Fruit fly (Drosophila melanogaster) whole organism, embryonic: Measurements from ENCODE around the gene THADA.
A peak's percentile ranks its signal among the peaks of the same experiment; 100 is the strongest.

Source experiments
- Ada2b ChIP-seq: fragments of 200-800 bp; sonication (Bioruptor generic); IDR thresholded peaks from 2 replicates; pipeline ENCODE4 v1.3.6; 2022; ENCODE audit warnings: missing biosample characterization, missing genetic modification characterization
- CG10321 ChIP-seq: fragments of 200-800 bp; sonication (Bioruptor generic); IDR thresholded peaks from 2 replicates; pipeline ENCODE4 v1.3.6; 2022; ENCODE audit warnings: missing biosample characterization, missing genetic modification characterization
- CG10431 ChIP-seq: fragments of 200-800 bp; sonication (Bioruptor generic); optimal IDR thresholded peaks from 3 replicates; lab custom pipeline; 2018; ENCODE audit warnings: missing biosample characterization, mild to moderate bottlenecking, missing genetic modification characterization
- CG11398 ChIP-seq: fragments of 200-800 bp; sonication (Bioruptor generic); optimal IDR thresholded peaks from 2 replicates; lab custom pipeline; 2016; ENCODE audit warnings: missing biosample characterization, missing genetic modification characterization
- CG11504 ChIP-seq: fragments of 200-800 bp; sonication (Bioruptor generic); optimal IDR thresholded peaks from 3 replicates; lab custom pipeline; 2019; ENCODE audit warnings: missing biosample characterization, mild to moderate bottlenecking, missing genetic modification characterization, moderate library complexity
- CG14014 ChIP-seq: fragments of 200-800 bp; sonication (Bioruptor generic); IDR thresholded peaks from 2 replicates; pipeline ENCODE4 v1.3.6; 2022; ENCODE audit warnings: missing biosample characterization, missing genetic modification characterization
- CG14860 ChIP-seq: fragments of 200-800 bp; sonication (Bioruptor generic); IDR thresholded peaks from 3 replicates; pipeline ENCODE4 v1.3.6; 2022; ENCODE audit warnings: missing biosample characterization, missing genetic modification characterization; ENCODE audit not compliant: partially characterized antibody
- CG16779 ChIP-seq: fragments of 200-800 bp; sonication (Bioruptor generic); IDR thresholded peaks from 2 replicates; pipeline ENCODE4 v1.3.6; 2022; ENCODE audit warnings: missing biosample characterization, missing genetic modification characterization
- CG17361 ChIP-seq: fragments of 200-800 bp; sonication (Bioruptor generic); IDR thresholded peaks from 3 replicates; pipeline ENCODE4 v1.3.6; 2022; ENCODE audit warnings: missing biosample characterization, missing genetic modification characterization
- CG17912 ChIP-seq: fragments of 200-800 bp; sonication (Bioruptor generic); optimal IDR thresholded peaks from 2 replicates; lab custom pipeline; 2018; ENCODE audit warnings: missing biosample characterization, mild to moderate bottlenecking, missing genetic modification characterization
- CG31224 ChIP-seq: fragments of 200-800 bp; sonication (Bioruptor generic); IDR thresholded peaks from 2 replicates; pipeline ENCODE4 v1.3.6; 2022; ENCODE audit warnings: missing biosample characterization, missing genetic modification characterization
- CG33557 ChIP-seq: fragments of 200-800 bp; sonication (Bioruptor generic); optimal IDR thresholded peaks from 2 replicates; lab custom pipeline; 2019; ENCODE audit warnings: missing biosample characterization, mild to moderate bottlenecking, missing genetic modification characterization, moderate library complexity
- CG34376 ChIP-seq: fragments of 200-800 bp; sonication (Bioruptor generic); optimal IDR thresholded peaks from 2 replicates; lab custom pipeline; 2018; ENCODE audit warnings: missing biosample characterization, mild to moderate bottlenecking, missing genetic modification characterization
- CG4820 ChIP-seq: fragments of 200-800 bp; sonication (Bioruptor generic); optimal IDR thresholded peaks from 3 replicates; lab custom pipeline; 2016; ENCODE audit warnings: missing biosample characterization, missing genetic modification characterization
- CG6813 ChIP-seq: fragments of 200-800 bp; sonication (Bioruptor generic); optimal IDR thresholded peaks from 2 replicates; lab custom pipeline; 2017; ENCODE audit warnings: missing biosample characterization, missing genetic modification characterization, mild to moderate bottlenecking, moderate library complexity, missing genetic modification reagents
- CG8281 ChIP-seq: fragments of 200-800 bp; sonication (Bioruptor generic); optimal IDR thresholded peaks from 2 replicates; lab custom pipeline; 2018; ENCODE audit warnings: missing biosample characterization, mild to moderate bottlenecking, missing genetic modification characterization, moderate library complexity
- CG9437 ChIP-seq: fragments of 200-800 bp; sonication (Bioruptor generic); optimal IDR thresholded peaks from 2 replicates; lab custom pipeline; 2018; ENCODE audit warnings: missing biosample characterization, mild to moderate bottlenecking, missing genetic modification characterization
- CG9932 ChIP-seq: fragments of 200-800 bp; sonication (Bioruptor generic); IDR thresholded peaks from 2 replicates; pipeline ENCODE4 v1.3.6; 2022; ENCODE audit warnings: missing biosample characterization, missing genetic modification characterization
- Dip2 ChIP-seq: fragments of 200-800 bp; sonication (Bioruptor generic); IDR thresholded peaks from 2 replicates; pipeline ENCODE4 v1.3.6; 2022; ENCODE audit warnings: missing biosample characterization, missing genetic modification characterization
- Doc3 ChIP-seq: fragments of 200-800 bp; sonication (Bioruptor generic); IDR thresholded peaks from 3 replicates; pipeline ENCODE4 v1.3.6; 2022; ENCODE audit warnings: missing biosample characterization, missing genetic modification characterization; ENCODE audit not compliant: partially characterized antibody
- E2f2 ChIP-seq: fragments of 200-800 bp; sonication (Bioruptor generic); IDR thresholded peaks from 2 replicates; pipeline ENCODE4 v1.3.6; 2022; ENCODE audit warnings: missing biosample characterization, missing genetic modification characterization
- GATAe ChIP-seq: fragments of 200-800 bp; sonication (Bioruptor generic); conservative IDR thresholded peaks from 2 replicates; pipeline ENCODE4 v1.3.6; 2022; ENCODE audit warnings: missing biosample characterization, missing genetic modification characterization
- HLH54F ChIP-seq: fragments of 200-800 bp; sonication (Bioruptor generic); optimal IDR thresholded peaks from 3 replicates; lab custom pipeline; 2016; ENCODE audit warnings: missing biosample characterization, missing genetic modification characterization
- Hr78 ChIP-seq, 2 experiments: fragments of 200-800 bp in 1 of 2; fragments of >200 bp in 1 of 2; sonication (Bioruptor generic) in 1 of 2; optimal IDR thresholded peaks; 2 replicates each; lab custom pipeline; 2017 to 2019; ENCODE audit warnings: missing biosample characterization in 2 of 2, missing genetic modification characterization in 2 of 2, mild to moderate bottlenecking in 1 of 2, moderate library complexity in 1 of 2
- Mrtf ChIP-seq: fragments of 200-800 bp; sonication (Bioruptor generic); IDR thresholded peaks from 3 replicates; pipeline ENCODE4 v1.3.6; 2022; ENCODE audit warnings: missing biosample characterization, missing genetic modification characterization
- Nf-YB ChIP-seq: fragments of 200-800 bp; sonication (Bioruptor generic); optimal IDR thresholded peaks from 3 replicates; lab custom pipeline; 2019; ENCODE audit warnings: missing biosample characterization, mild to moderate bottlenecking, missing genetic modification characterization, moderate library complexity
- Optix ChIP-seq: fragments of 200-800 bp; sonication (Bioruptor generic); IDR thresholded peaks from 3 replicates; pipeline ENCODE4 v1.3.6; 2022; ENCODE audit warnings: missing biosample characterization, missing genetic modification characterization
- Poxn ChIP-seq: fragments of 200-800 bp; sonication (Bioruptor generic); IDR thresholded peaks from 2 replicates; pipeline ENCODE4 v1.3.6; 2022; ENCODE audit warnings: missing biosample characterization, missing genetic modification characterization
- Side ChIP-seq: fragments of 200-800 bp; sonication (Bioruptor generic); optimal IDR thresholded peaks from 2 replicates; lab custom pipeline; 2016; ENCODE audit warnings: missing biosample characterization, missing genetic modification characterization
- Xrp1 ChIP-seq: fragments of 200-800 bp; sonication (Bioruptor generic); IDR thresholded peaks from 2 replicates; pipeline ENCODE4 v1.3.6; 2022; ENCODE audit warnings: missing biosample characterization, missing genetic modification characterization
- abd-A ChIP-seq: fragments of 200-800 bp; sonication (Bioruptor generic); optimal IDR thresholded peaks from 3 replicates; lab custom pipeline; 2019; ENCODE audit warnings: missing biosample characterization, mild to moderate bottlenecking, missing genetic modification characterization, moderate library complexity
- ara ChIP-seq: fragments of 200-800 bp; sonication (Bioruptor generic); IDR thresholded peaks from 2 replicates; pipeline ENCODE4 v1.3.6; 2022; ENCODE audit warnings: missing biosample characterization, missing genetic modification characterization
- br ChIP-seq: fragments of >200 bp; optimal IDR thresholded peaks from 2 replicates; lab custom pipeline; 2017
- cas ChIP-seq: fragments of 200-800 bp; sonication (Bioruptor generic); IDR thresholded peaks from 2 replicates; pipeline ENCODE4 v1.3.6; 2022; ENCODE audit warnings: missing biosample characterization, missing genetic modification characterization
- caup ChIP-seq: fragments of 200-800 bp; sonication (Bioruptor generic); optimal IDR thresholded peaks from 3 replicates; lab custom pipeline; 2017; ENCODE audit warnings: missing biosample characterization, mild to moderate bottlenecking, missing genetic modification characterization, moderate library complexity; ENCODE audit not compliant: severe bottlenecking
- dimm ChIP-seq: fragments of 200-800 bp; sonication (Bioruptor generic); IDR thresholded peaks from 2 replicates; pipeline ENCODE4 v1.3.6; 2022; ENCODE audit warnings: missing biosample characterization, missing genetic modification characterization
- esg ChIP-seq: fragments of 200-800 bp; sonication (Bioruptor generic); conservative IDR thresholded peaks from 2 replicates; pipeline ENCODE4 v1.3.6; 2022; ENCODE audit warnings: missing biosample characterization, missing genetic modification characterization
- ftz-f1 ChIP-seq: fragments of 200-800 bp; sonication (Bioruptor generic); optimal IDR thresholded peaks from 2 replicates; lab custom pipeline; 2016; ENCODE audit warnings: missing biosample characterization, missing genetic modification characterization
- gcm ChIP-seq: fragments of 200-800 bp; sonication (Bioruptor generic); optimal IDR thresholded peaks from 2 replicates; lab custom pipeline; 2019; ENCODE audit warnings: missing biosample characterization, mild to moderate bottlenecking, missing genetic modification characterization, moderate library complexity
- gfzf ChIP-seq: fragments of 200-800 bp; sonication (Bioruptor generic); optimal IDR thresholded peaks from 2 replicates; lab custom pipeline; 2016; ENCODE audit warnings: missing biosample characterization, mild to moderate bottlenecking, missing genetic modification characterization, moderate library complexity
- h ChIP-seq: fragments of >200 bp; optimal IDR thresholded peaks from 2 replicates; lab custom pipeline; 2017
- her ChIP-seq: fragments of 200-800 bp; sonication (Bioruptor generic); optimal IDR thresholded peaks from 2 replicates; lab custom pipeline; 2016; ENCODE audit warnings: missing biosample characterization, missing genetic modification characterization
- hkb ChIP-seq, 2 experiments: fragments of 200-800 bp in 1 of 2; fragments of >200 bp in 1 of 2; sonication (Bioruptor generic) in 1 of 2; IDR thresholded peaks in 1 of 2; optimal IDR thresholded peaks in 1 of 2; 2 replicates each; pipeline versions ENCODE4 v1.3.6 to Lab custom; 2017 to 2022; ENCODE audit warnings: missing biosample characterization in 1 of 2, missing genetic modification characterization in 1 of 2
- mld ChIP-seq: fragments of 200-800 bp; sonication (Bioruptor generic); IDR thresholded peaks from 3 replicates; pipeline ENCODE4 v1.3.6; 2022; ENCODE audit warnings: missing biosample characterization, missing genetic modification characterization; ENCODE audit not compliant: partially characterized antibody
- ro ChIP-seq: fragments of 200-800 bp; sonication (Bioruptor generic); IDR thresholded peaks from 2 replicates; pipeline ENCODE4 v1.3.6; 2022; ENCODE audit warnings: missing biosample characterization, missing genetic modification characterization
- sna ChIP-seq: fragments of 200-800 bp; sonication (Bioruptor generic); IDR thresholded peaks from 2 replicates; pipeline ENCODE4 v1.3.6; 2022; ENCODE audit warnings: missing biosample characterization, missing genetic modification characterization; ENCODE audit not compliant: partially characterized antibody
- sug ChIP-seq: fragments of 200-800 bp; optimal IDR thresholded peaks from 2 replicates; lab custom pipeline; 2019; ENCODE audit warnings: missing biosample characterization, mild to moderate bottlenecking, missing genetic modification characterization, moderate library complexity
- trh ChIP-seq: fragments of 200-800 bp; sonication (Bioruptor generic); optimal IDR thresholded peaks from 2 replicates; lab custom pipeline; 2016; ENCODE audit warnings: missing biosample characterization, missing genetic modification characterization
- wek ChIP-seq: fragments of 200-800 bp; sonication (Bioruptor generic); optimal IDR thresholded peaks from 3 replicates; lab custom pipeline; 2018; ENCODE audit warnings: missing biosample characterization, mild to moderate bottlenecking, missing genetic modification characterization, moderate library complexity

Gene THADA

DNA sequence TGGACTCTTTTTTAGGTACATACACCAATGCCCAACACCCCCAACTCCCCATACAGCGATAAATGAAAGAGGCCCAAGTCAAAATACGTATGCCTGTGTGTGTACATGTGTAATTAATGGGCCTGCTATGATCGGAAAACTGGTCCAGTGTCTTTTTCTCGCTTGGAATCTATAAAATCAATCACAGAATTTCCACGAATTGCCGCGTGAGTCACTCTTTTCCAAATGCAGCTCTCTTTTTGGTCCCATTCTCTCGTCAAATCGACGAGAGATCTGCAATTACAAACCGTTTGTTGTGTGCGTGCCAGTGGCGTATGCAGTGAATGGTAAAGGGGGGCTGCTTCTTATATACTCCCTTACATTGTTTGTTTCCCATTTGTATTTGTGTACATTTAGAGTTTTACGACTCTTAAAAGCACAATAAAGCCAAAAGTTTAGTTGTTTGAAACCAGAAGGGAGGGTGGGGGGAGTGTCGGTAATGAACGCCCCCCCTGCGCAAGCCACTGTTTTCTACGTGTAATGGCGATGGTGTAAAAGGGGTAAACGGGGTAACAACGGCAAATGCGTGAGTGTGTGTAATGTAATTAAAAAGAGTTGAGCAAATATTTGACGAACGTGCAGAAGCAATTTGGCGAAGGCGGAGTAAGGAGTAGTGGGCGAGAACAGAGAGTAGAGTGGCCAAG is 18.5 kb downstream of the THADA start (continued):
- TF ChIP-seq ara (GFP tag; lab: Robert Waterston, UW) (peak; percentile 90), gfzf (GFP tag; lab: Kevin White, UChicago) (peak; percentile 5), sna (GFP tag; lab: Robert Waterston, UW) (no peak), Side (GFP tag; lab: Kevin White, UChicago) (peak; percentile 94), CG6813 (GFP tag; lab: Kevin White, UChicago) (peak; percentile 93), CG11504 (tag; lab: Kevin White, UChicago) (peak; percentile 95), Doc3 (GFP tag; lab: Robert Waterston, UW) (no peak), HLH54F (GFP tag; lab: Kevin White, UChicago) (peak; percentile 94), ftz-f1 (GFP tag; lab: Kevin White, UChicago) (peak; percentile 56), Poxn (GFP tag; lab: Robert Waterston, UW) (peak; percentile 47; the same call in 1 of the 2 replicates), Dip2 (GFP tag; lab: Robert Waterston, UW) (no peak), CG31224 (GFP tag; lab: Robert Waterston, UW) (peak; percentile 86), caup (GFP tag; lab: Kevin White, UChicago) (peak; percentile 91), CG17361 (peak; percentile 95), CG10431 (GFP tag; lab: Kevin White, UChicago) (peak; percentile 65), h (lab: Kevin White, UChicago) (no peak), mld (GFP tag; lab: Robert Waterston, UW) (no peak), Mrtf (peak; percentile 96), br (lab: Kevin White, UChicago) (no peak), Nf-YB (GFP tag; lab: Kevin White, UChicago) (peak; percentile 78), hkb (optimal IDR thresholded peaks at IDR 0.05; lab: Kevin White, UChicago) (no peak), hkb (GFP tag; IDR thresholded peaks at IDR 0.05; lab: Robert Waterston, UW) (peak; percentile 96), CG34376 (peak; percentile 72), E2f2 (peak; percentile 78), wek (GFP tag; lab: Kevin White, UChicago) (peak; percentile 86), abd-A (tag; lab: Kevin White, UChicago) (peak; percentile 87), sug (tag; lab: Kevin White, UChicago) (peak; percentile 83), CG9437 (peak; percentile 86), Hr78 (GFP tag; optimal IDR thresholded peaks at IDR 0.05; lab: Kevin White, UChicago) (peak in 1 of 2 experiments; percentile 74), trh (peak; percentile 87), CG16779 (GFP tag; lab: Robert Waterston, UW) (peak; percentile 72; the same call in 1 of the 2 replicates), CG8281 (tag; lab: Kevin White, UChicago) (peak; percentile 83), her (GFP tag; lab: Kevin White, UChicago) (peak; percentile 92), CG11398 (peak; percentile 90), CG4820 (peak; percentile 93), CG14860 (GFP tag; lab: Robert Waterston, UW) (no peak), ro (peak; percentile 85), CG33557 (GFP tag; lab: Kevin White, UChicago) (peak; percentile 90), Ada2b (GFP tag; lab: Robert Waterston, UW) (peak; percentile 93), CG17912 (peak; percentile 86), gcm (GFP tag; lab: Kevin White, UChicago) (peak; percentile 94), cas (peak; percentile 89), Xrp1 (GFP tag; lab: Robert Waterston, UW) (peak; percentile 96), CG10321 (GFP tag; lab: Robert Waterston, UW) (peak; percentile 40; the same call in 1 of the 2 replicates), GATAe (GFP tag; lab: Robert Waterston, UW) (peak; percentile 34; the same call in 1 of the 2 replicates), CG14014 (peak; percentile 94), CG9932 (GFP tag; lab: Robert Waterston, UW) (peak; percentile 86), Optix (GFP tag; lab: Robert Waterston, UW) (peak; percentile 94), esg (GFP tag; lab: Robert Waterston, UW) (peak; percentile 94), dimm (GFP tag; lab: Robert Waterston, UW) (peak; percentile 88)
